Worm (Caenorhabditis elegans): ENCODE data around the gene ZC8.6.

Gene ZC8.6

ce11 chrX:4972039-4972581 is 25.3 kb downstream of the ZC8.6 start:
- TF ChIP-seq Y55F3AM.14 (GFP tag; optimal IDR thresholded peaks at IDR 0.05) (no peak), snpc-4 (tag; optimal IDR thresholded peaks at IDR 0.05) (no peak), nhr-21 (tag; optimal IDR thresholded peaks at IDR 0.05) (peak; percentile 9), lin-11 (tag; optimal IDR thresholded peaks at IDR 0.05) (no peak), lin-39 (tag; optimal IDR thresholded peaks at IDR 0.05) (no peak), F13H6.1 (tag; optimal IDR thresholded peaks at IDR 0.05) (peak; percentile 33), zag-1 (tag; optimal IDR thresholded peaks at IDR 0.05) (no peak), unc-39 (tag; optimal IDR thresholded peaks at IDR 0.05) (no peak), fos-1 (tag; optimal IDR thresholded peaks at IDR 0.05) (no peak), unc-62 (GFP tag; optimal IDR thresholded peaks at IDR 0.05) (no peak), nhr-25 (tag; optimal IDR thresholded peaks at IDR 0.05) (no peak), blmp-1 (tag; optimal IDR thresholded peaks at IDR 0.05; ENCODE audit: insufficient read depth) (peak; percentile 15), nhr-11 (tag; optimal IDR thresholded peaks at IDR 0.05) (no peak), sma-9 (GFP tag; optimal IDR thresholded peaks at IDR 0.05) (peak; percentile 40), sma-9 (tag; optimal IDR thresholded peaks at IDR 0.05) (no peak), nhr-237 (tag; optimal IDR thresholded peaks at IDR 0.05) (no peak), sma-3 (GFP tag; optimal IDR thresholded peaks at IDR 0.05) (peak; percentile 28), mbf-1 (tag; optimal IDR thresholded peaks at IDR 0.05) (no peak)

- TF ChIP-seq F13H6.1 (tag; optimal IDR thresholded peaks at IDR 0.05), result peak; percentile 79
- peak; percentile 84 for TF ChIP-seq nhr-129 (tag; optimal IDR thresholded peaks at IDR 0.05)
- no peak for TF ChIP-seq lin-39 (tag; optimal IDR thresholded peaks at IDR 0.05)
- TF ChIP-seq sem-4 (tag; optimal IDR thresholded peaks at IDR 0.05), result peak; percentile 40
- TF ChIP-seq crh-2 (tag; optimal IDR thresholded peaks at IDR 0.05), result peak; percentile 74
- peak; percentile 48 for TF ChIP-seq nhr-11 (tag; optimal IDR thresholded peaks at IDR 0.05)
- TF ChIP-seq lsy-2 (tag; optimal IDR thresholded peaks at IDR 0.05), result peak; percentile 2 to 40
- peak; percentile 27 for TF ChIP-seq C34F6.9 (tag; optimal IDR thresholded peaks at IDR 0.05)
- peak; percentile 2 for TF ChIP-seq sma-3 (GFP tag; optimal IDR thresholded peaks at IDR 0.05)
- peak; percentile 51 for TF ChIP-seq nhr-25 (tag; optimal IDR thresholded peaks at IDR 0.05)
- no peak for TF ChIP-seq ceh-82 (tag; optimal IDR thresholded peaks at IDR 0.05)
- TF ChIP-seq unc-39 (tag; optimal IDR thresholded peaks at IDR 0.05), result no peak
- no peak for TF ChIP-seq nhr-77 (tag; optimal IDR thresholded peaks at IDR 0.05)
- TF ChIP-seq mbf-1 (tag; optimal IDR thresholded peaks at IDR 0.05), result no peak
- peak; percentile 34 for TF ChIP-seq ceh-16 (tag; optimal IDR thresholded peaks at IDR 0.05)
- TF ChIP-seq ztf-11 (tag; optimal IDR thresholded peaks at IDR 0.05), result no peak
- peak; percentile 54 for TF ChIP-seq peb-1 (tag; optimal IDR thresholded peaks at IDR 0.05)
- peak; percentile 36 for TF ChIP-seq fos-1 (tag; optimal IDR thresholded peaks at IDR 0.05)
- TF ChIP-seq nhr-21 (tag; optimal IDR thresholded peaks at IDR 0.05), result no peak
- TF ChIP-seq blmp-1 (tag; optimal IDR thresholded peaks at IDR 0.05; ENCODE audit: insufficient read depth), result peak; percentile 41
- peak in 1 of 2 experiments; percentile 74 for TF ChIP-seq mdl-1 (tag; optimal IDR thresholded peaks at IDR 0.05)
- TF ChIP-seq sma-9 (GFP tag; optimal IDR thresholded peaks at IDR 0.05), result peak; percentile 41
- no peak for TF ChIP-seq sma-9 (tag; optimal IDR thresholded peaks at IDR 0.05)
These were observed 26.0 kb downstream of the ZC8.6 start for ce11 chrX:4971427-4971826.

ce11 chrX:4970863-4971345 is 26.5 kb downstream of the ZC8.6 start, which contains the start of gene calu-1:
calu-1 (minus strand) TSS chrX:4970913.
- TF ChIP-seq skn-1 (tag; optimal IDR thresholded peaks at IDR 0.05) (no peak), nhr-25 (tag; optimal IDR thresholded peaks at IDR 0.05) (no peak)

ce11 chrX:4969228-4969627 is 28.2 kb downstream of the ZC8.6 start, which contains the start of gene M03F4.6:
M03F4.6 (minus strand) TSS chrX:4969328.
- TF ChIP-seq C34F6.9 (tag; optimal IDR thresholded peaks at IDR 0.05), result peak; percentile 9
- peak; percentile 68 for TF ChIP-seq sma-9 (GFP tag; optimal IDR thresholded peaks at IDR 0.05)
- no peak for TF ChIP-seq sma-9 (tag; optimal IDR thresholded peaks at IDR 0.05)
- TF ChIP-seq sem-4 (tag; optimal IDR thresholded peaks at IDR 0.05), result peak; percentile 65
- peak; percentile 76 for TF ChIP-seq ztf-4 (tag; optimal IDR thresholded peaks at IDR 0.05)
- no peak for TF ChIP-seq nhr-77 (tag; optimal IDR thresholded peaks at IDR 0.05)
- TF ChIP-seq lsy-2 (tag; optimal IDR thresholded peaks at IDR 0.05), result peak in 1 of 2 experiments; percentile 54
- peak; percentile 0 for TF ChIP-seq lin-13 (GFP tag; optimal IDR thresholded peaks at IDR 0.05)
- TF ChIP-seq F13H6.1 (tag; optimal IDR thresholded peaks at IDR 0.05), result no peak
- no peak for TF ChIP-seq nhr-23 (tag; optimal IDR thresholded peaks at IDR 0.05)
- no peak for TF ChIP-seq snpc-4 (tag; optimal IDR thresholded peaks at IDR 0.05)
- peak; percentile 32 for TF ChIP-seq blmp-1 (tag; optimal IDR thresholded peaks at IDR 0.05; ENCODE audit: insufficient read depth)
- TF ChIP-seq ztf-11 (tag; optimal IDR thresholded peaks at IDR 0.05), result no peak
- TF ChIP-seq nhr-21 (tag; optimal IDR thresholded peaks at IDR 0.05), result peak; percentile 20

Data from whole organism, L2 larva.